Fruit fly (Drosophila melanogaster): ENCODE results near the gene CG6428.

Gene CG6428

DNA sequence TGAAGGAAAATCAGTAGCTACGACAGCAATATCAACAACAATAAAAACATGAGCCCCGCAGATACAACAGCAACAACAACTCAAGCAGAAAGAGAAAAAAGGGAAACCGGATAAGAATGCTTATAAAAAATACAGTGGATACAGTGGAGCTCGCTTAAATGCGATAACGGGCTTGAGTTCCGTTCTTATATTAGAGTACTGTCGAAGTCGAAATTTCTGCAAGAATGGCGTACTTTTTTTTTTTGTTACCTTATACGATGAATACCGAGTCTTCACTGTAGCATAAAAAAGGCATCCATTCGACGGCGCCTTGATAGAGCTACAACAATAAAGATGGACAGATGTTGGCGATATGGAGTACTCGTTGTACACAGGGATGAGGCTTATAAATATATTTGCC, 41.7 kb upstream of the CG6428 start (continued):
- no peak for TF ChIP-seq eyg (GFP tag; optimal IDR thresholded peaks at IDR 0.05)
- peak; percentile 18 for TF ChIP-seq Dad (GFP tag; optimal IDR thresholded peaks at IDR 0.05)
- no peak for TF ChIP-seq CG7963 (GFP tag; IDR thresholded peaks at IDR 0.05; ENCODE audit: partially characterized antibody)
- TF ChIP-seq CG10366 (GFP tag; IDR thresholded peaks at IDR 0.05) = peak; percentile 37; the same call in 1 of the 2 replicates
- TF ChIP-seq CG42726 (GFP tag; IDR thresholded peaks at IDR 0.05; ENCODE audit: partially characterized antibody) = no peak
- no peak for TF ChIP-seq cwo (GFP tag; optimal IDR thresholded peaks at IDR 0.05)
- TF ChIP-seq CG31388 (GFP tag; optimal IDR thresholded peaks at IDR 0.05) = no peak
- TF ChIP-seq ci (GFP tag; IDR thresholded peaks at IDR 0.05) = peak; percentile 80
- no peak for TF ChIP-seq CG6272 (GFP tag; IDR thresholded peaks at IDR 0.05)
- TF ChIP-seq Max (GFP tag; optimal IDR thresholded peaks at IDR 0.05) = no peak
- peak; percentile 24 for TF ChIP-seq Atf3 (GFP tag; optimal IDR thresholded peaks at IDR 0.05)
- no peak for TF ChIP-seq CG6854 (GFP tag; optimal IDR thresholded peaks at IDR 0.05)
- no peak for TF ChIP-seq Bteb2 (GFP tag; optimal IDR thresholded peaks at IDR 0.05)
- no peak for TF ChIP-seq CG1832 (GFP tag; optimal IDR thresholded peaks at IDR 0.05)
- TF ChIP-seq CG18619 (GFP tag; optimal IDR thresholded peaks at IDR 0.05) = no peak
- no peak for TF ChIP-seq odd (GFP tag; optimal IDR thresholded peaks at IDR 0.05)
- peak; percentile 52 for TF ChIP-seq CG2120 (GFP tag; optimal IDR thresholded peaks at IDR 0.05)
- no peak for TF ChIP-seq croc (GFP tag; conservative IDR thresholded peaks at IDR 0.05)
- no peak for TF ChIP-seq CG2199 (GFP tag; IDR thresholded peaks at IDR 0.05)
- peak; percentile 2 for TF ChIP-seq Myb (GFP tag; optimal IDR thresholded peaks at IDR 0.05)
- TF ChIP-seq CG10274 (GFP tag; optimal IDR thresholded peaks at IDR 0.05) = no peak
- TF ChIP-seq MTF-1 (GFP tag; optimal IDR thresholded peaks at IDR 0.05; ENCODE audit: borderline replicate concordance) = no peak
- TF ChIP-seq CG9797 (GFP tag; optimal IDR thresholded peaks at IDR 0.05) = no peak
- no peak for TF ChIP-seq vfl (GFP tag; optimal IDR thresholded peaks at IDR 0.05)
- TF ChIP-seq grau (tag; optimal IDR thresholded peaks at IDR 0.05) = peak; percentile 83
- TF ChIP-seq Dek (tag; optimal IDR thresholded peaks at IDR 0.05) = no peak
- no peak for TF ChIP-seq kah (GFP tag; optimal IDR thresholded peaks at IDR 0.05)
- peak; percentile 51 for TF ChIP-seq Xrp1 (GFP tag; IDR thresholded peaks at IDR 0.05)
- peak; percentile 55 for TF ChIP-seq lilli (GFP tag; optimal IDR thresholded peaks at IDR 0.05)
- TF ChIP-seq slbo (GFP tag; IDR thresholded peaks at IDR 0.05) = peak; percentile 70
- peak; percentile 68 for TF ChIP-seq CG18599 (GFP tag; optimal IDR thresholded peaks at IDR 0.05)
- TF ChIP-seq Rfx (GFP tag; IDR thresholded peaks at IDR 0.05) = peak; percentile 59
- peak; percentile 1 for TF ChIP-seq PHDP (tag; optimal IDR thresholded peaks at IDR 0.05)
- no peak for TF ChIP-seq pita (GFP tag; optimal IDR thresholded peaks at IDR 0.05)
- peak; percentile 37; the same call in 1 of the 2 replicates for TF ChIP-seq CG9932 (GFP tag; IDR thresholded peaks at IDR 0.05)
- no peak for TF ChIP-seq br (optimal IDR thresholded peaks at IDR 0.05)
- no peak for TF ChIP-seq repo (GFP tag; optimal IDR thresholded peaks at IDR 0.05)
- TF ChIP-seq CG32532 (GFP tag; IDR thresholded peaks at IDR 0.05) = peak; percentile 51
- TF ChIP-seq Gug (GFP tag; IDR thresholded peaks at IDR 0.05) = peak; percentile 61; the same call in 3 of the 4 replicates
- peak; percentile 35 for TF ChIP-seq Oli (tag; optimal IDR thresholded peaks at IDR 0.05)
- peak; percentile 55 for TF ChIP-seq CG13624 (GFP tag; optimal IDR thresholded peaks at IDR 0.05)
- TF ChIP-seq kay (GFP tag; optimal IDR thresholded peaks at IDR 0.05) = no peak
- no peak for TF ChIP-seq sr (GFP tag; IDR thresholded peaks at IDR 0.05)
- TF ChIP-seq ftz-f1 (GFP tag; optimal IDR thresholded peaks at IDR 0.05) = no peak
- TF ChIP-seq Eip74EF (GFP tag; optimal IDR thresholded peaks at IDR 0.05) = no peak
- TF ChIP-seq CG14050 (GFP tag; IDR thresholded peaks at IDR 0.05) = no peak
- TF ChIP-seq CG12391 (tag; optimal IDR thresholded peaks at IDR 0.05) = peak; percentile 27
- no peak for TF ChIP-seq sim (GFP tag; IDR thresholded peaks at IDR 0.05)
- no peak for TF ChIP-seq CG30020 (tag; optimal IDR thresholded peaks at IDR 0.05)
- TF ChIP-seq row (GFP tag; IDR thresholded peaks at IDR 0.05) = peak; percentile 76
- no peak for TF ChIP-seq Sry-δ (GFP tag; optimal IDR thresholded peaks at IDR 0.05)
- no peak for TF ChIP-seq Six4 (GFP tag; optimal IDR thresholded peaks at IDR 0.05)
